Worm (Caenorhabditis elegans) whole organism, L1 larva: Measurements from ENCODE around the gene hot-7.

Experiments used
- C16A3.4 ChIP-seq: fragments of 150-350 bp; optimal IDR thresholded peaks from 2 replicates; lab custom pipeline; 2014; ENCODE audit warnings: missing biosample characterization, missing genetic modification characterization
- C34B4.2 ChIP-seq: sonication (generic microtip); optimal IDR thresholded peaks from 2 replicates; lab custom pipeline; 2017; ENCODE audit warnings: mild to moderate bottlenecking, missing genetic modification characterization, missing compliant biosample characterization
- Y116A8C.19 ChIP-seq: sonication (generic microtip); optimal IDR thresholded peaks from 2 replicates; lab custom pipeline; 2016; ENCODE audit warnings: missing compliant biosample characterization, missing genetic modification characterization, borderline replicate concordance
- aha-1 ChIP-seq: fragments of 150-350 bp; optimal IDR thresholded peaks from 2 replicates; lab custom pipeline; 2014; ENCODE audit warnings: missing biosample characterization, missing genetic modification characterization
- alr-1 ChIP-seq: fragments of 200-800 bp; sonication (Bioruptor generic); optimal IDR thresholded peaks from 2 replicates; lab custom pipeline; 2018; ENCODE audit warnings: borderline replicate concordance, mild to moderate bottlenecking, missing genetic modification characterization, missing compliant biosample characterization
- ama-1 ChIP-seq: fragments of 150-350 bp; optimal IDR thresholded peaks from 2 replicates; lab custom pipeline; 2014
- blmp-1 ChIP-seq: fragments of 150-350 bp; optimal IDR thresholded peaks from 2 replicates; lab custom pipeline; 2014; ENCODE audit warnings: missing biosample characterization, missing genetic modification characterization
- ceh-63 ChIP-seq: fragments of 200-800 bp; sonication (Bioruptor generic); optimal IDR thresholded peaks from 2 replicates; lab custom pipeline; 2018; ENCODE audit warnings: mild to moderate bottlenecking, missing genetic modification characterization, missing compliant biosample characterization
- ceh-8 ChIP-seq: fragments of 200-800 bp; sonication (Bioruptor generic); optimal IDR thresholded peaks from 2 replicates; lab custom pipeline; 2018; ENCODE audit warnings: mild to moderate bottlenecking, missing genetic modification characterization, moderate library complexity, missing compliant biosample characterization
- ceh-82 ChIP-seq, 3 experiments: fragments of 150-350 bp in 1 of 3; sonication (generic microtip) in 2 of 3; optimal IDR thresholded peaks; 2 replicates each; lab custom pipeline; 2014 to 2017; ENCODE audit warnings: missing biosample characterization in 3 of 3, missing genetic modification characterization in 3 of 3
- ces-1 ChIP-seq: fragments of 150-350 bp; optimal IDR thresholded peaks from 2 replicates; lab custom pipeline; 2014; ENCODE audit warnings: missing biosample characterization, missing genetic modification reagents, missing genetic modification characterization
- dsc-1 ChIP-seq: sonication (generic microtip); optimal IDR thresholded peaks from 2 replicates; lab custom pipeline; 2016; ENCODE audit warnings: mild to moderate bottlenecking, missing genetic modification characterization, missing compliant biosample characterization
- efl-1 ChIP-seq, 4 experiments: fragments of 150-350 bp; optimal IDR thresholded peaks in 3 of 4; peaks in 1 of 4; 1 replicate in 1 of 4; 2 replicates in 3 of 4; lab custom pipeline; 2014; ENCODE audit warnings: missing biosample characterization in 2 of 4, missing genetic modification characterization in 2 of 4, missing genetic modification reagents in 2 of 4
- egl-13 ChIP-seq: sonication (generic microtip); optimal IDR thresholded peaks from 2 replicates; lab custom pipeline; 2016; ENCODE audit warnings: missing genotype, missing genetic modification reagents, missing genetic modification characterization, missing compliant biosample characterization
- egl-27 ChIP-seq, 2 experiments: fragments of 150-350 bp in 1 of 2; sonication (generic microtip); optimal IDR thresholded peaks; 3 replicates each; lab custom pipeline; 2017 to 2018; ENCODE audit warnings: missing biosample characterization in 2 of 2, missing genetic modification characterization in 2 of 2, missing genetic modification reagents in 2 of 2
- elt-2 ChIP-seq: sonication (generic microtip); optimal IDR thresholded peaks from 2 replicates; lab custom pipeline; 2016; ENCODE audit warnings: missing genetic modification characterization, mild to moderate bottlenecking, inconsistent platforms, missing compliant biosample characterization, missing genetic modification reagents
- fkh-10 ChIP-seq: sonication (generic microtip); optimal IDR thresholded peaks from 2 replicates; lab custom pipeline; 2017; ENCODE audit warnings: missing biosample characterization, missing genetic modification reagents, missing genetic modification characterization
- fkh-4 ChIP-seq: sonication (generic microtip); optimal IDR thresholded peaks from 2 replicates; lab custom pipeline; 2016; ENCODE audit warnings: missing compliant biosample characterization, missing genetic modification characterization, borderline replicate concordance
- fos-1 ChIP-seq: fragments of 150-350 bp; optimal IDR thresholded peaks from 2 replicates; lab custom pipeline; 2014; ENCODE audit warnings: missing biosample characterization, missing genetic modification characterization
- hlh-17 ChIP-seq: fragments of 200-800 bp; sonication (Bioruptor generic); optimal IDR thresholded peaks from 2 replicates; lab custom pipeline; 2018; ENCODE audit warnings: missing genetic modification characterization, mild to moderate bottlenecking, missing compliant biosample characterization, moderate library complexity, borderline replicate concordance
- isw-1 ChIP-seq: fragments of 200-800 bp; sonication (Bioruptor generic); IDR thresholded peaks from 2 replicates; pipeline ENCODE4 v1.3.6; 2022; ENCODE audit warnings: missing genetic modification characterization, missing compliant biosample characterization
- lin-13 ChIP-seq: fragments of 150-350 bp; optimal IDR thresholded peaks from 2 replicates; lab custom pipeline; 2014; ENCODE audit warnings: missing biosample characterization, missing genetic modification reagents, missing genetic modification characterization
- lin-14 ChIP-seq: fragments of 200-800 bp; sonication (Bioruptor generic); optimal IDR thresholded peaks from 2 replicates; lab custom pipeline; 2018; ENCODE audit warnings: mild to moderate bottlenecking, missing genetic modification characterization, moderate library complexity, missing compliant biosample characterization
- lin-15B ChIP-seq: fragments of 150-350 bp; sonication (generic microtip); optimal IDR thresholded peaks from 3 replicates; lab custom pipeline; 2014; ENCODE audit warnings: missing biosample characterization, missing genetic modification characterization
- lin-35 ChIP-seq, 2 experiments: fragments of 150-350 bp; optimal IDR thresholded peaks; 2 replicates each; lab custom pipeline; 2014; ENCODE audit warnings: missing biosample characterization in 2 of 2, missing genetic modification characterization in 2 of 2, missing genetic modification reagents in 2 of 2
- lin-39 ChIP-seq: fragments of 150-350 bp; optimal IDR thresholded peaks from 2 replicates; lab custom pipeline; 2014; ENCODE audit warnings: missing biosample characterization, missing genetic modification reagents, missing genetic modification characterization
- lir-3 ChIP-seq: sonication (generic microtip); optimal IDR thresholded peaks from 2 replicates; lab custom pipeline; 2016; ENCODE audit warnings: mild to moderate bottlenecking, missing genetic modification characterization, moderate library complexity, missing compliant biosample characterization; ENCODE audit not compliant: poor library complexity
- mdl-1 ChIP-seq, 2 experiments: fragments of 150-350 bp; optimal IDR thresholded peaks; 2 replicates each; lab custom pipeline; 2014 to 2017; ENCODE audit warnings: missing biosample characterization in 2 of 2, missing genetic modification characterization in 2 of 2, inconsistent platforms in 1 of 2
- mef-2 ChIP-seq: fragments of 150-350 bp; optimal IDR thresholded peaks from 2 replicates; lab custom pipeline; 2014; ENCODE audit warnings: missing biosample characterization, missing genetic modification characterization
- nhr-19 ChIP-seq: fragments of 200-800 bp; sonication (Bioruptor generic); conservative IDR thresholded peaks from 2 replicates; pipeline ENCODE4 v1.3.6; 2022; ENCODE audit warnings: missing genetic modification characterization, missing compliant biosample characterization
- nhr-28 ChIP-seq: fragments of 150-350 bp; optimal IDR thresholded peaks from 2 replicates; lab custom pipeline; 2014; ENCODE audit warnings: missing biosample characterization, missing genetic modification characterization
- nhr-47 ChIP-seq: sonication (generic microtip); optimal IDR thresholded peaks from 2 replicates; lab custom pipeline; 2016; ENCODE audit warnings: mild to moderate bottlenecking, missing genetic modification characterization, moderate library complexity, missing compliant biosample characterization
- nhr-71 ChIP-seq: sonication (generic microtip); optimal IDR thresholded peaks from 2 replicates; lab custom pipeline; 2016; ENCODE audit warnings: mild to moderate bottlenecking, missing genetic modification characterization, moderate library complexity, missing compliant biosample characterization
- nhr-76 ChIP-seq: sonication (generic microtip); optimal IDR thresholded peaks from 2 replicates; lab custom pipeline; 2017; ENCODE audit warnings: missing biosample characterization, missing genetic modification characterization
- nhr-77 ChIP-seq: fragments of 150-350 bp; optimal IDR thresholded peaks from 2 replicates; lab custom pipeline; 2014; ENCODE audit warnings: missing biosample characterization, missing genetic modification characterization
- nhr-85 ChIP-seq: sonication (generic microtip); peaks from one replicate; lab custom pipeline; 2016; ENCODE audit warnings: missing genetic modification characterization, inconsistent platforms, missing compliant biosample characterization
- nhr-90 ChIP-seq: sonication (generic microtip); optimal IDR thresholded peaks from 2 replicates; lab custom pipeline; 2016; ENCODE audit warnings: mild to moderate bottlenecking, missing genetic modification characterization, missing compliant biosample characterization; ENCODE audit not compliant: poor library complexity
- pqm-1 ChIP-seq: sonication (generic microtip); optimal IDR thresholded peaks from 3 replicates; lab custom pipeline; 2017; ENCODE audit warnings: missing biosample characterization, missing genetic modification characterization
- rnt-1 ChIP-seq: sonication (generic microtip); optimal IDR thresholded peaks from 2 replicates; lab custom pipeline; 2016; ENCODE audit warnings: mild to moderate bottlenecking, missing genetic modification characterization, moderate library complexity, missing compliant biosample characterization
- snu-23 ChIP-seq: sonication (generic microtip); optimal IDR thresholded peaks from 2 replicates; lab custom pipeline; 2016; ENCODE audit warnings: missing genetic modification characterization, missing compliant biosample characterization
- sox-4 ChIP-seq: sonication (generic microtip); optimal IDR thresholded peaks from 2 replicates; lab custom pipeline; 2016; ENCODE audit warnings: missing genetic modification characterization, missing compliant biosample characterization
- sup-37 ChIP-seq: fragments of 200-800 bp; sonication (Bioruptor generic); optimal IDR thresholded peaks from 2 replicates; lab custom pipeline; 2018; ENCODE audit warnings: mild to moderate bottlenecking, missing genetic modification characterization, missing compliant biosample characterization
- swsn-7 ChIP-seq: sonication (generic microtip); optimal IDR thresholded peaks from 2 replicates; lab custom pipeline; 2016; ENCODE audit warnings: missing genetic modification characterization, missing compliant biosample characterization
- tbx-2 ChIP-seq: sonication (generic microtip); optimal IDR thresholded peaks from 2 replicates; lab custom pipeline; 2016; ENCODE audit warnings: missing genetic modification characterization, missing compliant biosample characterization
- tlp-1 ChIP-seq: fragments of 150-350 bp; optimal IDR thresholded peaks from 2 replicates; lab custom pipeline; 2014; ENCODE audit warnings: missing biosample characterization, missing genetic modification characterization
- unc-130 ChIP-seq: fragments of 150-350 bp; optimal IDR thresholded peaks from 2 replicates; lab custom pipeline; 2017; ENCODE audit warnings: missing biosample characterization, missing genetic modification characterization, inconsistent platforms
- vab-15 ChIP-seq: sonication (generic microtip); optimal IDR thresholded peaks from 2 replicates; lab custom pipeline; 2017; ENCODE audit warnings: missing genotype, mild to moderate bottlenecking, missing genetic modification characterization, missing compliant biosample characterization
- zag-1 ChIP-seq: fragments of 150-350 bp; optimal IDR thresholded peaks from 2 replicates; lab custom pipeline; 2014; ENCODE audit warnings: missing biosample characterization, missing genetic modification characterization
- ztf-4 ChIP-seq: fragments of 150-350 bp; optimal IDR thresholded peaks from 2 replicates; lab custom pipeline; 2014; ENCODE audit warnings: missing biosample characterization, missing genetic modification characterization

The hot-7 gene

DNA sequence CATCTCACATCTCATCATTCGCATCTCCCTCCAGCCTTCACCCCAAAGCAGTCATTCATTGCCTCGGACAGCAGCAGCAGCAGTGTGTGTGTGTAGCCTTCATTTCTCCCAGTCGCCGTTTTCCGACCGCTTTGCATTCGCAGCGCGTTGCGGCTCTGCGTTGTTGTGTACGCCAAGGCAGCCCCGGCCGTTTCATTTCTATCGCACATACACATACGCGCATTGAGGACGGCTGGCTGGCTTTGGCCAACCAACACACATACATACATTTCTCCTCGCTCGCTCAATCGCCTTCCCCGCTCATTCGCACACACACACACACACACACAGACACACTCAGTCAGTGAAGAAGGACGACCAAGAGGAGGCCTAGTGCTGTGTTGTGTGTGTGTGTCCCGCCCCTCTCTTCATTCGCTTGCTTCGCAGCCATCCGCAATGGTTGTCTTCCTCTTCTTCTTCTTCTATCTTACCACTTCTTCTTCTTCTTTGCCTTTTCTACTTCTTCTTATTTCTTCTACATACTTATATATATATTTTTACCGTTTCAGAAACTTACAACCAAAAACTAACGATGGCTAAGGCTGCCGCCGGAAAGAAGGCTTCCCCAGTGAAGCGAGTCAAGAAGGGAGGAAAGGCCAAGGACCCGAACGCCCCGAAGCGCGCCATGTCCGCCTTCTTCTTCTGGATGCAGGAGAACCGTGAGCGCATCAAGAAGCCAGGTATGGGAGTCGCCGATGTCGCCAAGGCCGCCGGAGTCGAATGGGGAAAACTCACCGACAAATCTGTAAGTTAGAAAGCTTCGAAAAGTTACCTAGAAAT, 39.1 kb downstream of the hot-7 start, which contains the start of gene hmg-1.1 (continued):
- TF ChIP-seq nhr-28 (no peak), lin-15B (tag; lab: Kevin White, UChicago) (peak; percentile 8), nhr-19 (GFP tag; lab: Robert Waterston, UW) (peak; percentile 47), nhr-77 (peak; percentile 89), nhr-71 (peak; percentile 83), nhr-90 (peak; percentile 64), tbx-2 (peak; percentile 70), ceh-63 (GFP tag; lab: Kevin White, UChicago) (no peak), egl-27 (tag; optimal IDR thresholded peaks at IDR 0.05; lab: Kevin White, UChicago) (no peak), pqm-1 (tag; lab: Kevin White, UChicago) (no peak), mef-2 (tag; lab: Kevin White, UChicago) (no peak), sox-4 (tag; lab: Kevin White, UChicago) (no peak), tlp-1 (no peak), blmp-1 (tag; lab: Kevin White, UChicago) (peak; percentile 71), egl-13 (tag; lab: Kevin White, UChicago) (peak; percentile 41), hlh-17 (GFP tag; lab: Kevin White, UChicago) (no peak), C16A3.4 (tag; lab: Kevin White, UChicago) (peak; percentile 60), fkh-10 (no peak), ces-1 (GFP tag; lab: Kevin White, UChicago) (no peak), isw-1 (peak; percentile 12; the same call in 1 of the 2 replicates), zag-1 (no peak), lin-39 (tag; lab: Kevin White, UChicago) (no peak), ama-1 (no peak), mdl-1 (tag; optimal IDR thresholded peaks at IDR 0.05; lab: Kevin White, UChicago) (peak in 1 of 2 experiments; percentile 60), elt-2 (tag; lab: Kevin White, UChicago) (peak; percentile 0), sup-37 (no peak), alr-1 (no peak), lin-35 (GFP tag; optimal IDR thresholded peaks at IDR 0.05; lab: Kevin White, UChicago) (peak; percentile 70 to 79), aha-1 (tag; lab: Kevin White, UChicago) (no peak), fkh-4 (tag; lab: Kevin White, UChicago) (no peak), ceh-82 (tag; optimal IDR thresholded peaks at IDR 0.05; lab: Kevin White, UChicago) (peak in 2 of 3 experiments; percentile 26 to 79), vab-15 (no peak), swsn-7 (tag; lab: Kevin White, UChicago) (peak; percentile 77), rnt-1 (tag; lab: Kevin White, UChicago) (peak; percentile 54), ztf-4 (tag; lab: Kevin White, UChicago) (peak; percentile 79), unc-130 (peak; percentile 43), snu-23 (GFP tag; lab: Kevin White, UChicago) (peak; percentile 85), nhr-76 (tag; lab: Kevin White, UChicago) (no peak), C34B4.2 (tag; lab: Kevin White, UChicago) (no peak), dsc-1 (tag; lab: Kevin White, UChicago) (peak; percentile 57), lin-13 (GFP tag; lab: Kevin White, UChicago) (peak; percentile 20), efl-1 (optimal IDR thresholded peaks at IDR 0.05; lab: Kevin White, UChicago) (peak; percentile 74 to 79), efl-1 (GFP tag; optimal IDR thresholded peaks at IDR 0.05 in 1 of 2; lab: Kevin White, UChicago) (peak; percentile 47 to 94), fos-1 (tag; lab: Kevin White, UChicago) (peak; percentile 56), lir-3 (peak; percentile 61), ceh-8 (GFP tag; lab: Kevin White, UChicago) (peak; percentile 71), lin-14 (peak; percentile 90), Y116A8C.19 (tag; lab: Kevin White, UChicago) (no peak), nhr-85 (tag; lab: Kevin White, UChicago) (peak; percentile 14), nhr-47 (tag; lab: Kevin White, UChicago) (peak; percentile 67)
